Worm (Caenorhabditis elegans): Measurements from ENCODE around the gene atg-13.

DNA sequence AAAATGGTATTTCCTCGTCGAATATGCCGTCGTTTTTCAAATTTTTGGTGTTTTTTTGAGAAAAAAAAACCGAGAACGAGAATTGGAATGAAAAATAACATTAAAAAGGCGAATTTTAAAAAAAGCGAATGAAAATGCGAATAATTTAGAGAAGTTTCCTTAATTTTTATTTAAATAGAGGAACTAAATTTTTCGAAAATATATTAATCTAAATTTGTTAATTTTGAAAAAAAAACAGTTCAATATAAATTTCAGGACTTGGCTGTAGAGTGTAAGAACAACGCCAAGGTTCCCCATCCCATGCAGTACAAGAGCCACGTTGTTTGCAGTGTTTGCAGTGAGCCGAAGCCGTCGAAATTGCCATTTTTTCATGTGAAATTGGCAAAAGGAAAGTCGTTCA, 32.5 kb upstream of the atg-13 start, which contains the start of gene C50C3.19:
- TF ChIP-seq dao-5 (tag; optimal IDR thresholded peaks at IDR 0.05) (no peak), W03F9.2 (tag; optimal IDR thresholded peaks at IDR 0.05) (no peak), him-1 (tag; optimal IDR thresholded peaks at IDR 0.05) (no peak)
